Worm (Caenorhabditis elegans): ENCODE results near the gene F09E5.3.

F09E5.3 gene

ce11 chrII:5399201-5399600, 25.4 kb downstream of the F09E5.3 start, which contains the start of gene mog-5 (continued):
- TF ChIP-seq mdl-1 (tag; optimal IDR thresholded peaks at IDR 0.05) (peak in 1 of 2 experiments; percentile 1), nhr-19 (GFP tag; conservative IDR thresholded peaks at IDR 0.05) (0 out of 2 replicates have a peak, but pooled peaks have one; percentile 10), aly-2 (tag; optimal IDR thresholded peaks at IDR 0.05) (no peak), zip-4 (GFP tag; optimal IDR thresholded peaks at IDR 0.05) (no peak), dpl-1 (GFP tag; optimal IDR thresholded peaks at IDR 0.05) (peak; percentile 8 to 41 (median 20)), ztf-11 (tag; optimal IDR thresholded peaks at IDR 0.05) (no peak), nhr-20 (tag; optimal IDR thresholded peaks at IDR 0.05) (peak; percentile 39), hlh-4 (tag; optimal IDR thresholded peaks at IDR 0.05) (no peak), unc-130 (tag; optimal IDR thresholded peaks at IDR 0.05) (no peak), C04F5.9 (tag; optimal IDR thresholded peaks at IDR 0.05) (no peak), snpc-4 (tag; optimal IDR thresholded peaks at IDR 0.05) (peak; percentile 7), lin-15B (tag; optimal IDR thresholded peaks at IDR 0.05) (no peak), snu-23 (GFP tag; optimal IDR thresholded peaks at IDR 0.05) (peak; percentile 32), ceh-8 (GFP tag; optimal IDR thresholded peaks at IDR 0.05) (no peak), ces-1 (GFP tag; optimal IDR thresholded peaks at IDR 0.05) (no peak), nhr-76 (tag; optimal IDR thresholded peaks at IDR 0.05) (no peak), C16A3.4 (tag; optimal IDR thresholded peaks at IDR 0.05) (peak; percentile 35), lin-13 (GFP tag; optimal IDR thresholded peaks at IDR 0.05) (no peak), nhr-71 (tag; optimal IDR thresholded peaks at IDR 0.05) (peak; percentile 35), sox-4 (tag; optimal IDR thresholded peaks at IDR 0.05) (no peak), tlp-1 (tag; optimal IDR thresholded peaks at IDR 0.05) (no peak), nhr-237 (tag; optimal IDR thresholded peaks at IDR 0.05) (no peak), pag-3 (tag; optimal IDR thresholded peaks at IDR 0.05; ENCODE audit: borderline replicate concordance, insufficient read depth) (no peak), elt-3 (tag; optimal IDR thresholded peaks at IDR 0.05) (peak in 1 of 6 experiments; percentile 51), ceh-90 (tag; optimal IDR thresholded peaks at IDR 0.05) (no peak), jun-1 (tag; optimal IDR thresholded peaks at IDR 0.05) (no peak), mef-2 (tag; optimal IDR thresholded peaks at IDR 0.05) (no peak), skn-1 (tag; optimal IDR thresholded peaks at IDR 0.05) (peak; percentile 11), elt-2 (tag; optimal IDR thresholded peaks at IDR 0.05) (peak; percentile 7), swsn-7 (tag; optimal IDR thresholded peaks at IDR 0.05) (peak; percentile 25)

- TF ChIP-seq hpl-2 (GFP tag; optimal IDR thresholded peaks at IDR 0.05) (no peak), ceh-90 (tag; optimal IDR thresholded peaks at IDR 0.05) (no peak), snu-23 (GFP tag; optimal IDR thresholded peaks at IDR 0.05) (no peak), ceh-88 (GFP tag; IDR thresholded peaks at IDR 0.05) (no peak), ama-1 (optimal IDR thresholded peaks at IDR 0.05) (no peak), mep-1 (tag; optimal IDR thresholded peaks at IDR 0.05) (no peak), fkh-4 (tag; optimal IDR thresholded peaks at IDR 0.05; ENCODE audit: borderline replicate concordance) (no peak), ces-1 (GFP tag; optimal IDR thresholded peaks at IDR 0.05) (no peak)
These were observed 33.8 kb downstream of the F09E5.3 start, which contains the start of gene clec-141 for ce11 chrII:5407548-5407947. clec-141 (minus strand) TSS chrII:5407648.

ce11 chrII:5408924-5409323, 35.1 kb downstream of the F09E5.3 start, which contains the start of the genes EEED8.12 and EEED8.4:
EEED8.12 (minus strand) TSS chrII:5409024.
EEED8.4 (plus strand) TSS chrII:5409319.
- TF ChIP-seq rnt-1 (tag; optimal IDR thresholded peaks at IDR 0.05), result no peak
- TF ChIP-seq efl-3 (GFP tag; optimal IDR thresholded peaks at IDR 0.05), result no peak
- TF ChIP-seq fkh-4 (tag; optimal IDR thresholded peaks at IDR 0.05; ENCODE audit: borderline replicate concordance), result no peak
- no peak for TF ChIP-seq snpc-4 (tag; optimal IDR thresholded peaks at IDR 0.05)

ce11 chrII:5412467-5412866, 38.7 kb downstream of the F09E5.3 start, which contains the start of the genes EEED8.13 and EEED8.18:
EEED8.13 (minus strand) TSS chrII:5412567.
EEED8.18 (minus strand) TSS chrII:5412610.
- TF ChIP-seq nhr-20 (tag; optimal IDR thresholded peaks at IDR 0.05) (no peak), nhr-77 (tag; optimal IDR thresholded peaks at IDR 0.05) (no peak), lin-39 (tag; optimal IDR thresholded peaks at IDR 0.05) (no peak), ceh-8 (GFP tag; optimal IDR thresholded peaks at IDR 0.05) (no peak), blmp-1 (tag; optimal IDR thresholded peaks at IDR 0.05) (no peak), swsn-7 (tag; optimal IDR thresholded peaks at IDR 0.05) (no peak), unc-30 (tag; optimal IDR thresholded peaks at IDR 0.05) (no peak), ceh-82 (tag; optimal IDR thresholded peaks at IDR 0.05) (no peak), rnt-1 (tag; optimal IDR thresholded peaks at IDR 0.05) (no peak), mdl-1 (tag; optimal IDR thresholded peaks at IDR 0.05) (no peak), dsc-1 (tag; optimal IDR thresholded peaks at IDR 0.05) (no peak), unc-62 (GFP tag; optimal IDR thresholded peaks at IDR 0.05) (no peak), aly-2 (tag; optimal IDR thresholded peaks at IDR 0.05) (no peak), mep-1 (tag; optimal IDR thresholded peaks at IDR 0.05) (no peak)
